Fruit fly (Drosophila melanogaster) whole organism, embryonic: ENCODE results near the gene miple2.

ENCODE experiments used
- Aef1 ChIP-seq: fragments of 200-800 bp; sonication (Bioruptor generic); IDR thresholded peaks from 3 replicates; pipeline ENCODE4 v1.3.6; 2022; ENCODE audit warnings: missing biosample characterization, missing genetic modification characterization
- CG10543 ChIP-seq: fragments of 200-800 bp; sonication (Bioruptor generic); optimal IDR thresholded peaks from 3 replicates; lab custom pipeline; 2017; ENCODE audit warnings: missing biosample characterization, mild to moderate bottlenecking, missing genetic modification characterization, moderate library complexity
- CG12391 ChIP-seq: fragments of 200-800 bp; sonication (Bioruptor generic); optimal IDR thresholded peaks from 3 replicates; lab custom pipeline; 2018; ENCODE audit warnings: missing biosample characterization, mild to moderate bottlenecking, missing genetic modification characterization, moderate library complexity
- CG12659 ChIP-seq: fragments of 200-800 bp; sonication (Bioruptor generic); optimal IDR thresholded peaks from 3 replicates; lab custom pipeline; 2017; ENCODE audit warnings: mild to moderate bottlenecking, missing biosample characterization, missing genetic modification reagents, missing genetic modification characterization
- CG12769 ChIP-seq: fragments of 200-800 bp; sonication (Bioruptor generic); optimal IDR thresholded peaks from 2 replicates; lab custom pipeline; 2019; ENCODE audit warnings: missing biosample characterization, mild to moderate bottlenecking, missing genetic modification characterization, moderate library complexity
- CG1603 ChIP-seq: fragments of 200-800 bp; sonication (Bioruptor generic); optimal IDR thresholded peaks from 2 replicates; lab custom pipeline; 2019; ENCODE audit warnings: missing biosample characterization, mild to moderate bottlenecking, missing genetic modification characterization, moderate library complexity
- CG1832 ChIP-seq: fragments of 200-800 bp; sonication (Bioruptor generic); optimal IDR thresholded peaks from 2 replicates; lab custom pipeline; 2017; ENCODE audit warnings: missing biosample characterization, mild to moderate bottlenecking, missing genetic modification characterization, inconsistent platforms
- CG18599 ChIP-seq: fragments of 200-800 bp; sonication (Bioruptor generic); optimal IDR thresholded peaks from 3 replicates; lab custom pipeline; 2017; ENCODE audit warnings: missing biosample characterization, missing genetic modification characterization, mild to moderate bottlenecking, moderate library complexity, missing genetic modification reagents
- CG3838 ChIP-seq: fragments of 200-800 bp; sonication (Bioruptor generic); optimal IDR thresholded peaks from 3 replicates; lab custom pipeline; 2016; ENCODE audit warnings: missing biosample characterization, missing genetic modification characterization
- CG6175 ChIP-seq: fragments of 200-800 bp; sonication (Bioruptor generic); IDR thresholded peaks from 3 replicates; pipeline ENCODE4 v1.3.6; 2022; ENCODE audit warnings: missing biosample characterization, missing genetic modification characterization
- CG6854 ChIP-seq: fragments of 200-800 bp; sonication (Bioruptor generic); optimal IDR thresholded peaks from 3 replicates; lab custom pipeline; 2017; ENCODE audit warnings: missing biosample characterization, mild to moderate bottlenecking, missing genetic modification characterization
- CG7372 ChIP-seq: fragments of 200-800 bp; sonication (Bioruptor generic); IDR thresholded peaks from 2 replicates; pipeline ENCODE4 v1.3.6; 2022; ENCODE audit warnings: missing biosample characterization, missing genetic modification characterization
- CG7786 ChIP-seq: fragments of 200-800 bp; sonication (Bioruptor generic); optimal IDR thresholded peaks from 2 replicates; lab custom pipeline; 2016; ENCODE audit warnings: missing biosample characterization, missing genetic modification characterization
- CG8089 ChIP-seq: fragments of 200-800 bp; sonication (Bioruptor generic); optimal IDR thresholded peaks from 3 replicates; lab custom pipeline; 2016; ENCODE audit warnings: missing biosample characterization, missing genetic modification characterization
- D ChIP-seq, 2 experiments: fragments of 200-800 bp in 1 of 2; fragments of >200 bp in 1 of 2; sonication (Bioruptor generic) in 1 of 2; optimal IDR thresholded peaks; 2 replicates in 1 of 2; 3 replicates in 1 of 2; lab custom pipeline; 2017; ENCODE audit warnings: mild to moderate bottlenecking in 1 of 2, missing biosample characterization in 1 of 2, missing genetic modification characterization in 1 of 2, missing genetic modification reagents in 1 of 2
- Deaf1 ChIP-seq: fragments of 200-800 bp; optimal IDR thresholded peaks from 3 replicates; lab custom pipeline; 2019; ENCODE audit warnings: missing biosample characterization, mild to moderate bottlenecking, missing genetic modification characterization, moderate library complexity
- H15 ChIP-seq: fragments of 200-800 bp; sonication (Bioruptor generic); IDR thresholded peaks from 3 replicates; pipeline ENCODE4 v1.3.6; 2022; ENCODE audit warnings: missing biosample characterization, missing genetic modification characterization
- HLHmδ ChIP-seq: fragments of 200-800 bp; sonication (Bioruptor generic); optimal IDR thresholded peaks from 2 replicates; lab custom pipeline; 2018; ENCODE audit warnings: missing biosample characterization, mild to moderate bottlenecking, missing genetic modification characterization, moderate library complexity
- Hand ChIP-seq: fragments of 200-800 bp; sonication (Bioruptor generic); optimal IDR thresholded peaks from 2 replicates; lab custom pipeline; 2017; ENCODE audit warnings: mild to moderate bottlenecking, missing biosample characterization, missing genetic modification reagents, missing genetic modification characterization
- Jarid2 ChIP-seq: fragments of 200-800 bp; sonication (Bioruptor generic); optimal IDR thresholded peaks from 3 replicates; lab custom pipeline; 2017; ENCODE audit warnings: mild to moderate bottlenecking, missing biosample characterization, missing genetic modification reagents, missing genetic modification characterization
- NFAT ChIP-seq: fragments of 200-800 bp; sonication (Bioruptor generic); IDR thresholded peaks from 2 replicates; pipeline ENCODE4 v1.3.6; 2022; ENCODE audit warnings: missing biosample characterization, missing genetic modification characterization
- Oaz ChIP-seq: fragments of 200-800 bp; sonication (Bioruptor generic); IDR thresholded peaks from 2 replicates; pipeline ENCODE4 v1.3.6; 2022; ENCODE audit warnings: missing biosample characterization, missing genetic modification characterization
- Poxn ChIP-seq: fragments of 200-800 bp; sonication (Bioruptor generic); IDR thresholded peaks from 2 replicates; pipeline ENCODE4 v1.3.6; 2022; ENCODE audit warnings: missing biosample characterization, missing genetic modification characterization
- Taf1 ChIP-seq: fragments of 200-800 bp; sonication (Bioruptor generic); IDR thresholded peaks from 2 replicates; pipeline ENCODE4 v1.3.6; 2022; ENCODE audit warnings: missing biosample characterization, missing genetic modification characterization
- ac ChIP-seq: fragments of 200-800 bp; sonication (Bioruptor generic); optimal IDR thresholded peaks from 3 replicates; lab custom pipeline; 2017; ENCODE audit warnings: missing biosample characterization, mild to moderate bottlenecking, missing genetic modification characterization
- ap ChIP-seq: fragments of 200-800 bp; sonication (Bioruptor generic); IDR thresholded peaks from 2 replicates; pipeline ENCODE4 v1.3.6; 2022; ENCODE audit warnings: missing biosample characterization, missing genetic modification characterization
- ash1 ChIP-seq: fragments of 200-800 bp; sonication (Bioruptor generic); optimal IDR thresholded peaks from 2 replicates; lab custom pipeline; 2018; ENCODE audit warnings: missing biosample characterization, mild to moderate bottlenecking, missing genetic modification characterization
- chm ChIP-seq: fragments of 200-800 bp; sonication (Bioruptor generic); IDR thresholded peaks from 2 replicates; pipeline ENCODE4 v1.3.6; 2022; ENCODE audit warnings: missing biosample characterization, missing genetic modification characterization
- dm ChIP-seq: fragments of 200-800 bp; sonication (Bioruptor generic); optimal IDR thresholded peaks from 3 replicates; lab custom pipeline; 2016; ENCODE audit warnings: missing biosample characterization, missing genetic modification characterization
- dmrt11E ChIP-seq: fragments of 200-800 bp; sonication (Bioruptor generic); optimal IDR thresholded peaks from 3 replicates; lab custom pipeline; 2018; ENCODE audit warnings: missing biosample characterization, mild to moderate bottlenecking, missing genetic modification characterization, moderate library complexity
- gce ChIP-seq: fragments of 200-800 bp; sonication (Bioruptor generic); IDR thresholded peaks from 3 replicates; pipeline ENCODE4 v1.3.6; 2022; ENCODE audit warnings: missing biosample characterization, missing genetic modification characterization
- gsb ChIP-seq: fragments of 200-800 bp; sonication (Bioruptor generic); IDR thresholded peaks from 2 replicates; pipeline ENCODE4 v1.3.6; 2022; ENCODE audit warnings: missing biosample characterization, missing genetic modification characterization
- jumu ChIP-seq: fragments of 200-800 bp; sonication (Bioruptor generic); optimal IDR thresholded peaks from 3 replicates; lab custom pipeline; 2016; ENCODE audit warnings: missing biosample characterization, missing genetic modification characterization
- kni ChIP-seq: fragments of 200-800 bp; sonication (Bioruptor generic); optimal IDR thresholded peaks from 3 replicates; lab custom pipeline; 2017; ENCODE audit warnings: mild to moderate bottlenecking, missing biosample characterization, missing genetic modification reagents, missing genetic modification characterization
- lbe ChIP-seq: fragments of 200-800 bp; sonication (Bioruptor generic); optimal IDR thresholded peaks from 2 replicates; lab custom pipeline; 2016; ENCODE audit warnings: missing biosample characterization, mild to moderate bottlenecking, missing genetic modification characterization
- lola ChIP-seq, 3 experiments: fragments of >200 bp in 2 of 3; fragments of 200-800 bp in 1 of 3; sonication (Bioruptor generic) in 1 of 3; optimal IDR thresholded peaks; 2 replicates each; lab custom pipeline; 2017 to 2019; ENCODE audit warnings: missing biosample characterization in 3 of 3, missing genetic modification characterization in 3 of 3, mild to moderate bottlenecking in 1 of 3, moderate library complexity in 1 of 3
- lov ChIP-seq, 2 experiments: fragments of 200-800 bp in 1 of 2; fragments of >200 bp in 1 of 2; sonication (Bioruptor generic) in 1 of 2; IDR thresholded peaks in 1 of 2; optimal IDR thresholded peaks in 1 of 2; 2 replicates in 1 of 2; 3 replicates in 1 of 2; pipeline versions ENCODE4 v1.3.6 to Lab custom; 2017 to 2022; ENCODE audit warnings: missing biosample characterization in 1 of 2, missing genetic modification characterization in 1 of 2
- pros ChIP-seq: fragments of 200-800 bp; sonication (Bioruptor generic); optimal IDR thresholded peaks from 3 replicates; lab custom pipeline; 2019; ENCODE audit warnings: missing biosample characterization, mild to moderate bottlenecking, missing genetic modification characterization, moderate library complexity
- pzg ChIP-seq: fragments of 200-800 bp; sonication (Bioruptor generic); optimal IDR thresholded peaks from 3 replicates; lab custom pipeline; 2018; ENCODE audit warnings: missing biosample characterization, mild to moderate bottlenecking, missing genetic modification characterization, moderate library complexity
- ranshi ChIP-seq: fragments of 200-800 bp; sonication (Bioruptor generic); IDR thresholded peaks from 2 replicates; pipeline ENCODE4 v1.3.6; 2022; ENCODE audit warnings: missing biosample characterization, missing genetic modification characterization
- rib ChIP-seq: fragments of 200-800 bp; sonication (Bioruptor generic); IDR thresholded peaks from 2 replicates; pipeline ENCODE4 v1.3.6; 2022; ENCODE audit warnings: missing biosample characterization, missing genetic modification characterization
- ro ChIP-seq: fragments of 200-800 bp; sonication (Bioruptor generic); IDR thresholded peaks from 2 replicates; pipeline ENCODE4 v1.3.6; 2022; ENCODE audit warnings: missing biosample characterization, missing genetic modification characterization
- sens ChIP-seq: fragments of 200-800 bp; sonication (Bioruptor generic); peaks from one replicate; lab custom pipeline; 2016; ENCODE audit warnings: missing biosample characterization, missing genetic modification characterization
- so ChIP-seq: fragments of 200-800 bp; sonication (Bioruptor generic); IDR thresholded peaks from 3 replicates; pipeline ENCODE4 v1.3.6; 2022; ENCODE audit warnings: missing biosample characterization, missing genetic modification characterization
- vnd ChIP-seq: fragments of 200-800 bp; sonication (Bioruptor generic); IDR thresholded peaks from 3 replicates; pipeline ENCODE4 v1.3.6; 2022; ENCODE audit warnings: missing biosample characterization, missing genetic modification characterization; ENCODE audit not compliant: partially characterized antibody
- z ChIP-seq: fragments of 200-800 bp; sonication (Bioruptor generic); IDR thresholded peaks from 3 replicates; pipeline ENCODE4 v1.3.6; 2022; ENCODE audit warnings: missing biosample characterization, missing genetic modification characterization

miple2 gene

DNA sequence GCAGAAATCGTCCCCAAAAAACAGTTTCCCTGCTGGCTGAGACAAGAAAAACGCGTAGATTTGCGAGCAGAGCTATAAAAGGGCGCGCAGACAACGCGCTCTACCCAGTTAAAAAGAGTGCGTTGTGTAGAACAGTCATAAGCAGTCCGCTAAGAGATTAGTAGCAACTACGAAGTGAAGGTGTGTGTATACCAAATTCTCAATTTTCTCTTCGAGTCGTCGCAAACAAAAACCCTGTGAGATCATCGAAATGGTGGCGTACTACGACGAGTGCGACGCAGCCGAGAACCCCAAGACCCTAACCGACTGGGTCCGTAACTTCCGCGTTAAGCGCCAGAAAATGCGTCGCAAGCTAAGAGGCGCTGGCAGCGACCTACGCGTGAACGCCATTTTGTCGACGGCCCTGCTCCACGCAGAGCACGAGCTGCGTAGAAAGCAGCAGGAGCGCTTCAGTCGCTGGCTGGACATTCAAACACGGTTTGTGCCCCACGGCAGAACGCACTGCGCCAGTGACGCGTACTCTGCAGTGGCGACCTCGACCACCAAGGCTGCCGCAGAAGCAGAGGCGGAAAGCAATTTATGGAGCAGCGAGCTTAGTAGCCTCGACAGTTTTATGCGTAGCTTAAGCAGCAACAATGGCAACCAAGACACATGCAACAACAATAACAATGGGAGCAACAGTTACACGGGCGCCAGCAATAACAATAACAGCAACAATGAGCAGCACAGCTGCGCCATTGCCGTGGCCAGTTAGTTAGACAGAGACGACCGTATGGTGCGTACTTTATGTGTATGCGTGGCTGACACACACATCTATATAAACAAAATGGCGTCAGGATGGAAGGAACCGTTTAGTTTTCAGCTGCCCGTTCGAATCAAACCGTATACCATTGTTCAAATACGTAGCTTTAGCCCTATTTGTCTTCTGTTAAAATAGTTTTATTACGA is 46.7 kb upstream of the miple2 start (continued):
- peak; percentile 95 for TF ChIP-seq D (optimal IDR thresholded peaks at IDR 0.05; lab: Kevin White, UChicago)
- peak; percentile 55 for TF ChIP-seq D (GFP tag; optimal IDR thresholded peaks at IDR 0.05; lab: Kevin White, UChicago)
- TF ChIP-seq Hand (GFP tag; lab: Kevin White, UChicago), result peak; percentile 1
- peak; percentile 20 for TF ChIP-seq pzg (GFP tag; lab: Kevin White, UChicago)
- TF ChIP-seq jumu (GFP tag; lab: Kevin White, UChicago), result peak; percentile 8
- no peak for TF ChIP-seq dmrt11E (tag; lab: Kevin White, UChicago)
- peak; percentile 20 for TF ChIP-seq CG12659 (GFP tag; lab: Kevin White, UChicago)
- no peak for TF ChIP-seq dm
- TF ChIP-seq pros, result peak; percentile 36
- TF ChIP-seq kni, result peak; percentile 84
- TF ChIP-seq lola (GFP tag; optimal IDR thresholded peaks at IDR 0.05; lab: Kevin White, UChicago), result no peak
- peak; percentile 63 for TF ChIP-seq ranshi (GFP tag; lab: Robert Waterston, UW)
- TF ChIP-seq gce (GFP tag; lab: Robert Waterston, UW), result peak; percentile 27; the same call in 1 of the 3 replicates
- peak; percentile 30 for TF ChIP-seq rib
- no peak for TF ChIP-seq lov (optimal IDR thresholded peaks at IDR 0.05; lab: Kevin White, UChicago)
- TF ChIP-seq lov (GFP tag; IDR thresholded peaks at IDR 0.05; lab: Robert Waterston, UW), result peak; percentile 77; the same call in 1 of the 3 replicates
- TF ChIP-seq Jarid2, result peak; percentile 73
- peak; percentile 43; the same call in 1 of the 2 replicates for TF ChIP-seq gsb (GFP tag; lab: Robert Waterston, UW)
- TF ChIP-seq CG6854 (GFP tag; lab: Kevin White, UChicago), result peak; percentile 38
- TF ChIP-seq Taf1 (GFP tag; lab: Robert Waterston, UW), result 0 out of 2 replicates have a peak, but pooled peaks have one; percentile 19
- peak; percentile 4 for TF ChIP-seq lbe (GFP tag; lab: Kevin White, UChicago)
- peak; percentile 90 for TF ChIP-seq CG10543
- no peak for TF ChIP-seq Oaz (GFP tag; lab: Robert Waterston, UW)
- peak; percentile 73 for TF ChIP-seq NFAT (GFP tag; lab: Robert Waterston, UW)
- peak; percentile 64; the same call in 2 of the 3 replicates for TF ChIP-seq Aef1 (GFP tag; lab: Robert Waterston, UW)
- TF ChIP-seq ash1, result no peak
- TF ChIP-seq CG1832, result peak; percentile 52
- TF ChIP-seq CG12769 (tag; lab: Kevin White, UChicago), result peak; percentile 16
- peak; percentile 74 for TF ChIP-seq HLHmδ (GFP tag; lab: Kevin White, UChicago)
- no peak for TF ChIP-seq CG12391
- TF ChIP-seq ap (GFP tag; lab: Robert Waterston, UW), result peak; percentile 15; the same call in 1 of the 2 replicates
- peak; percentile 40 for TF ChIP-seq Deaf1 (tag; lab: Kevin White, UChicago)
- peak; percentile 47 for TF ChIP-seq CG3838 (GFP tag; lab: Kevin White, UChicago)
- TF ChIP-seq CG7372 (GFP tag; lab: Robert Waterston, UW), result no peak
- TF ChIP-seq sens, result peak; percentile 75
- TF ChIP-seq CG7786 (GFP tag; lab: Kevin White, UChicago), result no peak
- TF ChIP-seq so (GFP tag; lab: Robert Waterston, UW), result peak; percentile 17; the same call in 1 of the 3 replicates
- TF ChIP-seq vnd (GFP tag; lab: Robert Waterston, UW), result 0 out of 3 replicates have a peak, but pooled peaks have one; percentile 9
- TF ChIP-seq z (GFP tag; lab: Robert Waterston, UW), result peak; percentile 36; the same call in 1 of the 3 replicates
- TF ChIP-seq H15, result no peak
- peak; percentile 82 for TF ChIP-seq chm (GFP tag; lab: Robert Waterston, UW)
- peak; percentile 17 for TF ChIP-seq ac (GFP tag; lab: Kevin White, UChicago)
- TF ChIP-seq ro (GFP tag; lab: Robert Waterston, UW), result no peak
- TF ChIP-seq Poxn, result no peak
- peak; percentile 4 for TF ChIP-seq CG8089
- peak; percentile 28 for TF ChIP-seq CG18599 (GFP tag; lab: Kevin White, UChicago)
- TF ChIP-seq CG6175 (GFP tag; lab: Robert Waterston, UW), result peak; percentile 72; the same call in 1 of the 3 replicates
- TF ChIP-seq CG1603, result peak; percentile 26
